Worm (Caenorhabditis elegans) whole organism, L3 larva: ENCODE data around the gene ZK1320.2.

Source experiments
- R02D3.7 ChIP-seq: fragments of 150-350 bp; optimal IDR thresholded peaks from 2 replicates; lab custom pipeline; 2014; ENCODE audit warnings: missing biosample characterization, missing genetic modification characterization
- ZK546.5 ChIP-seq: sonication (generic microtip); optimal IDR thresholded peaks from 2 replicates; lab custom pipeline; 2017; ENCODE audit warnings: missing biosample characterization, missing genetic modification characterization
- aly-2 ChIP-seq: fragments of 150-350 bp; optimal IDR thresholded peaks from 2 replicates; lab custom pipeline; 2014; ENCODE audit warnings: missing biosample characterization, missing genetic modification characterization
- ama-1 ChIP-seq: fragments of 150-350 bp; optimal IDR thresholded peaks from 2 replicates; lab custom pipeline; 2018
- ceh-16 ChIP-seq: sonication (generic microtip); optimal IDR thresholded peaks from 2 replicates; lab custom pipeline; 2017; ENCODE audit warnings: missing biosample characterization, missing genetic modification characterization
- ceh-28 ChIP-seq: fragments of 150-350 bp; optimal IDR thresholded peaks from 2 replicates; lab custom pipeline; 2014; ENCODE audit warnings: missing biosample characterization, missing genetic modification reagents, missing genetic modification characterization
- ceh-82 ChIP-seq: fragments of 150-350 bp; optimal IDR thresholded peaks from 2 replicates; lab custom pipeline; 2014; ENCODE audit warnings: missing biosample characterization, missing genetic modification characterization
- ceh-9 ChIP-seq: sonication (generic microtip); optimal IDR thresholded peaks from 2 replicates; lab custom pipeline; 2018; ENCODE audit warnings: missing biosample characterization, missing genetic modification characterization
- daf-12 ChIP-seq: fragments of 150-350 bp; optimal IDR thresholded peaks from 2 replicates; lab custom pipeline; 2014; ENCODE audit warnings: missing biosample characterization, missing genetic modification reagents, missing genetic modification characterization
- egl-27 ChIP-seq: sonication (generic microtip); optimal IDR thresholded peaks from 4 replicates; lab custom pipeline; 2017; ENCODE audit warnings: missing biosample characterization, missing genetic modification reagents, missing genetic modification characterization
- egl-5 ChIP-seq: fragments of 150-350 bp; optimal IDR thresholded peaks from 2 replicates; lab custom pipeline; 2017; ENCODE audit warnings: missing biosample characterization, missing genetic modification reagents, missing genetic modification characterization, inconsistent platforms
- elt-1 ChIP-seq: fragments of 150-350 bp; optimal IDR thresholded peaks from 2 replicates; lab custom pipeline; 2014; ENCODE audit warnings: missing biosample characterization, missing genetic modification characterization
- elt-2 ChIP-seq: sonication (generic microtip); optimal IDR thresholded peaks from 2 replicates; lab custom pipeline; 2016; ENCODE audit warnings: missing genetic modification reagents, mild to moderate bottlenecking, missing genetic modification characterization, missing compliant biosample characterization
- elt-3 ChIP-seq, 3 experiments: fragments of 150-350 bp in 1 of 3; sonication (generic microtip) in 2 of 3; optimal IDR thresholded peaks; 2 replicates in 2 of 3; 4 replicates in 1 of 3; lab custom pipeline; 2014 to 2017; ENCODE audit warnings: missing biosample characterization in 3 of 3, missing genetic modification characterization in 3 of 3
- eor-1 ChIP-seq, 2 experiments: fragments of 150-350 bp; optimal IDR thresholded peaks; 2 replicates each; lab custom pipeline; 2014 to 2018; ENCODE audit warnings: missing biosample characterization in 2 of 2, missing genetic modification characterization in 2 of 2
- fkh-2 ChIP-seq: fragments of 150-350 bp; optimal IDR thresholded peaks from 2 replicates; lab custom pipeline; 2014; ENCODE audit warnings: missing biosample characterization, missing genetic modification reagents, missing genetic modification characterization
- fos-1 ChIP-seq: fragments of 150-350 bp; optimal IDR thresholded peaks from 2 replicates; lab custom pipeline; 2014; ENCODE audit warnings: missing biosample characterization, missing genetic modification characterization
- hmg-11 ChIP-seq: sonication (generic microtip); optimal IDR thresholded peaks from 2 replicates; lab custom pipeline; 2016; ENCODE audit warnings: missing genetic modification characterization, missing compliant biosample characterization
- jun-1 ChIP-seq: fragments of 150-350 bp; optimal IDR thresholded peaks from 2 replicates; lab custom pipeline; 2014; ENCODE audit warnings: missing biosample characterization, missing genetic modification reagents, missing genetic modification characterization
- lin-15B ChIP-seq: fragments of 150-350 bp; optimal IDR thresholded peaks from 2 replicates; lab custom pipeline; 2014; ENCODE audit warnings: missing biosample characterization, missing genetic modification characterization
- lsy-12 ChIP-seq: sonication (generic microtip); optimal IDR thresholded peaks from 2 replicates; lab custom pipeline; 2016; ENCODE audit warnings: mild to moderate bottlenecking, missing genetic modification characterization, missing compliant biosample characterization
- mdl-1 ChIP-seq: fragments of 150-350 bp; optimal IDR thresholded peaks from 2 replicates; lab custom pipeline; 2014; ENCODE audit warnings: missing biosample characterization, missing genetic modification characterization
- mml-1 ChIP-seq: fragments of 150-350 bp; sonication (generic microtip); optimal IDR thresholded peaks from 3 replicates; lab custom pipeline; 2014; ENCODE audit warnings: missing biosample characterization, missing genetic modification characterization
- nfya-1 ChIP-seq: sonication (generic microtip); optimal IDR thresholded peaks from 2 replicates; lab custom pipeline; 2017; ENCODE audit warnings: missing genetic modification characterization, mild to moderate bottlenecking, missing compliant biosample characterization, antibody characterized with exemption, moderate library complexity; ENCODE audit not compliant: insufficient read depth
- nhr-12 ChIP-seq: fragments of 150-350 bp; optimal IDR thresholded peaks from 2 replicates; lab custom pipeline; 2014; ENCODE audit warnings: missing biosample characterization, missing genetic modification characterization
- nhr-23 ChIP-seq: fragments of 150-350 bp; optimal IDR thresholded peaks from 2 replicates; lab custom pipeline; 2014; ENCODE audit warnings: missing biosample characterization, missing genetic modification reagents, missing genetic modification characterization
- nhr-237 ChIP-seq: fragments of 150-350 bp; optimal IDR thresholded peaks from 2 replicates; lab custom pipeline; 2014; ENCODE audit warnings: missing biosample characterization, missing genetic modification characterization
- nhr-25 ChIP-seq: sonication (generic microtip); optimal IDR thresholded peaks from 2 replicates; lab custom pipeline; 2017; ENCODE audit warnings: missing biosample characterization, missing genetic modification characterization
- nhr-28 ChIP-seq: fragments of 150-350 bp; optimal IDR thresholded peaks from 2 replicates; lab custom pipeline; 2014; ENCODE audit warnings: missing biosample characterization, missing genetic modification characterization
- nhr-43 ChIP-seq: sonication (generic microtip); optimal IDR thresholded peaks from 2 replicates; lab custom pipeline; 2016; ENCODE audit warnings: mild to moderate bottlenecking, missing genetic modification characterization, missing compliant biosample characterization; ENCODE audit not compliant: poor library complexity, severe bottlenecking
- nhr-67 ChIP-seq: fragments of 150-350 bp; optimal IDR thresholded peaks from 2 replicates; lab custom pipeline; 2014; ENCODE audit warnings: missing biosample characterization, missing genetic modification characterization
- nhr-76 ChIP-seq: fragments of 150-350 bp; sonication (generic microtip); optimal IDR thresholded peaks from 5 replicates; lab custom pipeline; 2014; ENCODE audit warnings: missing biosample characterization, missing genetic modification characterization
- nhr-77 ChIP-seq: fragments of 150-350 bp; optimal IDR thresholded peaks from 2 replicates; lab custom pipeline; 2014; ENCODE audit warnings: missing biosample characterization, missing genetic modification characterization
- pha-4 ChIP-seq: fragments of 150-350 bp; optimal IDR thresholded peaks from 2 replicates; lab custom pipeline; 2014; ENCODE audit warnings: missing biosample characterization, missing genetic modification reagents, missing genetic modification characterization
- pqm-1 ChIP-seq: fragments of 150-350 bp; optimal IDR thresholded peaks from 2 replicates; lab custom pipeline; 2017; ENCODE audit warnings: missing biosample characterization, missing genetic modification characterization, inconsistent platforms
- sea-2 ChIP-seq: fragments of 150-350 bp; sonication (generic microtip); optimal IDR thresholded peaks from 4 replicates; lab custom pipeline; 2014; ENCODE audit warnings: missing biosample characterization, missing genetic modification reagents, missing genetic modification characterization
- snpc-4 ChIP-seq: fragments of 150-350 bp; optimal IDR thresholded peaks from 2 replicates; lab custom pipeline; 2014; ENCODE audit warnings: missing biosample characterization, missing genetic modification characterization
- tbx-2 ChIP-seq: sonication (generic microtip); optimal IDR thresholded peaks from 2 replicates; lab custom pipeline; 2016; ENCODE audit warnings: mild to moderate bottlenecking, missing genetic modification characterization, missing compliant biosample characterization
- unc-39 ChIP-seq: sonication (generic microtip); optimal IDR thresholded peaks from 4 replicates; lab custom pipeline; 2017; ENCODE audit warnings: missing biosample characterization, missing genetic modification characterization
- unc-62 ChIP-seq: fragments of 150-350 bp; sonication (generic microtip); optimal IDR thresholded peaks from 4 replicates; lab custom pipeline; 2014; ENCODE audit warnings: missing biosample characterization, missing genetic modification reagents, missing genetic modification characterization
- zag-1 ChIP-seq: fragments of 150-350 bp; optimal IDR thresholded peaks from 2 replicates; lab custom pipeline; 2014; ENCODE audit warnings: missing biosample characterization, missing genetic modification characterization
- ztf-11 ChIP-seq: fragments of 150-350 bp; optimal IDR thresholded peaks from 2 replicates; lab custom pipeline; 2014; ENCODE audit warnings: missing biosample characterization, missing genetic modification characterization
- ztf-4 ChIP-seq: fragments of 150-350 bp; optimal IDR thresholded peaks from 2 replicates; lab custom pipeline; 2014; ENCODE audit warnings: missing biosample characterization, missing genetic modification characterization

ZK1320.2 gene

DNA sequence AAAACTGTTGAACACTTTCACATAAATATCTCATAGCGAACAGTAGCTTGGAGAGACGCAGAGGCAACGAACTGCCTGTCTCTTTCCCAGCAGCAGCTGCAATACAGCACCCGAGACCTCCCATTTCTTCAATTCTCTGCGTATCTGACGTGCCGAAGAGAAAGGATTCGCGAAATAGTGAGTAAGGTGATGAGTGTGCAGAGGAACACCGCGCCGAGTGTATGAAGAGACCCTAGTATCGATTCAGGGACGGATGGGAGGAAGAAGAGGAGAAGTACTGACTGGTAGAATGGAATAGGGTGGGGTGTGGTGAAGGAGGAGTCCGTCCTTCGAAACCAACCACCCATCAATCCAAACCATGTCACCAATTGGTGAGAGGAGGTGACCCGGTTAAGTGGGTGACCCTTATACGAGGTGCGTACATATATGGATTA lies 12.7 kb downstream of the ZK1320.2 start (continued):
- TF ChIP-seq snpc-4 (tag; lab: Kevin White, UChicago), result peak; percentile 4
- TF ChIP-seq nhr-76 (tag; lab: Kevin White, UChicago), result no peak
- TF ChIP-seq elt-3 (tag; optimal IDR thresholded peaks at IDR 0.05; lab: Kevin White, UChicago), result no peak
- no peak for TF ChIP-seq nhr-67 (tag; lab: Kevin White, UChicago)
- peak; percentile 60 for TF ChIP-seq elt-2 (tag; lab: Kevin White, UChicago)
- TF ChIP-seq ama-1 (lab: Kevin White, UChicago), result peak; percentile 86
- no peak for TF ChIP-seq aly-2 (tag; lab: Kevin White, UChicago)
- no peak for TF ChIP-seq nhr-77 (tag; lab: Kevin White, UChicago)
- TF ChIP-seq sea-2, result no peak
- peak; percentile 77 for TF ChIP-seq pha-4
- peak; percentile 88 for TF ChIP-seq nfya-1 (tag; lab: Kevin White, UChicago)
- peak; percentile 43 for TF ChIP-seq jun-1 (tag; lab: Kevin White, UChicago)
- peak; percentile 30 for TF ChIP-seq tbx-2 (tag; lab: Kevin White, UChicago)
- peak; percentile 52 for TF ChIP-seq lin-15B (tag; lab: Kevin White, UChicago)
- TF ChIP-seq R02D3.7 (tag; lab: Kevin White, UChicago), result peak; percentile 47
- no peak for TF ChIP-seq nhr-28
- peak; percentile 76 for TF ChIP-seq nhr-23
- peak; percentile 56 for TF ChIP-seq lsy-12
- no peak for TF ChIP-seq fkh-2
- no peak for TF ChIP-seq mml-1 (tag; lab: Kevin White, UChicago)
- peak; percentile 88 for TF ChIP-seq nhr-25

DNA sequence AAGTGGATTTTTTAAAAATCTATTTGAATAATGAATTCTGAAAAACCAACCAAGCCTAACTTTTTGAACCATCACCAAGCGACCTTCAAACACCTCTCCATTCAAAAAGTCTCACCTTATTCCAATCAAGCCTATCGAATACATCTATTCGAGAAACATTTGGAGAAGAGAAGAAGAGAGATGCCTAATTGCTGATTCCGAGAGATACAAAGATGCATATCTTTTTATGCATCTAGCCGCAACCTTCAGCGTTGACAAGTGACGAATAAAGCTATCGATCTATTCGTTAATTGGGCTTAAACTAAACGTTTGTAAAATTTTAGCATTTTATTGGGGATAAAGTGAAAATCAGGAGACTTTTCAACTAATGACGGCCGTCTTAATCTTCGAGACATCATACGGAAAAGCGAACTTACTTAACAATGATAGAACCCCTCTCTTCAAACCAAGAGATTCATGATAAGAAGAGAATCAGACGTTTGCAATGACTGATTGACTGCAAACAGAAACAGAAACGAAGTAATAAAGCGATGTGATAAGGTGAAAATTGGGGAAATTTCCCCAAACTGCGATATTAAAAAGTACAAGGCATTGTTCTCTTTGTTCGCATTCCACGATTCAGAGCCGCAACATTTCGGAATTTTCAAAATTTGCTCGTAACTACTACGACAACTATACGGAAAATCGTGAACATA lies 13.7 kb downstream of the ZK1320.2 start:
- peak; percentile 70 for TF ChIP-seq elt-2 (tag; lab: Kevin White, UChicago)
- TF ChIP-seq ztf-4 (tag; lab: Kevin White, UChicago), result no peak
- no peak for TF ChIP-seq egl-5 (tag; lab: Kevin White, UChicago)
- no peak for TF ChIP-seq fkh-2
- TF ChIP-seq nhr-76 (tag; lab: Kevin White, UChicago), result no peak
- no peak for TF ChIP-seq elt-3 (tag; optimal IDR thresholded peaks at IDR 0.05; lab: Kevin White, UChicago)
- no peak for TF ChIP-seq ama-1 (lab: Kevin White, UChicago)
- no peak for TF ChIP-seq aly-2 (tag; lab: Kevin White, UChicago)
- TF ChIP-seq pqm-1 (tag; lab: Kevin White, UChicago), result peak; percentile 72
- no peak for TF ChIP-seq eor-1 (tag; optimal IDR thresholded peaks at IDR 0.05; lab: Kevin White, UChicago)
- no peak for TF ChIP-seq ZK546.5 (tag; lab: Kevin White, UChicago)
- no peak for TF ChIP-seq sea-2
- TF ChIP-seq ceh-28 (tag; lab: Kevin White, UChicago), result no peak
- TF ChIP-seq unc-62 (GFP tag; lab: Kevin White, UChicago), result no peak
- TF ChIP-seq nhr-12 (tag; lab: Kevin White, UChicago), result no peak
- peak; percentile 31 for TF ChIP-seq pha-4
- no peak for TF ChIP-seq lsy-12
- TF ChIP-seq elt-1 (tag; lab: Kevin White, UChicago), result peak; percentile 96
- TF ChIP-seq R02D3.7 (tag; lab: Kevin White, UChicago), result no peak
- TF ChIP-seq ceh-9 (tag; lab: Kevin White, UChicago), result no peak
- no peak for TF ChIP-seq mdl-1 (tag; lab: Kevin White, UChicago)
- TF ChIP-seq ceh-16 (tag; lab: Kevin White, UChicago), result peak; percentile 7
- TF ChIP-seq hmg-11 (tag; lab: Kevin White, UChicago), result no peak
- no peak for TF ChIP-seq nhr-43
- no peak for TF ChIP-seq nhr-237 (tag; lab: Kevin White, UChicago)
- no peak for TF ChIP-seq nfya-1 (tag; lab: Kevin White, UChicago)
- no peak for TF ChIP-seq egl-27 (tag; lab: Kevin White, UChicago)
- TF ChIP-seq nhr-23, result no peak
- TF ChIP-seq lin-15B (tag; lab: Kevin White, UChicago), result no peak
- peak; percentile 58 for TF ChIP-seq nhr-25
- no peak for TF ChIP-seq zag-1 (tag; lab: Kevin White, UChicago)
- TF ChIP-seq daf-12 (tag; lab: Kevin White, UChicago), result no peak
- TF ChIP-seq fos-1 (tag; lab: Kevin White, UChicago), result no peak
- no peak for TF ChIP-seq snpc-4 (tag; lab: Kevin White, UChicago)
- no peak for TF ChIP-seq mml-1 (tag; lab: Kevin White, UChicago)
- no peak for TF ChIP-seq nhr-77 (tag; lab: Kevin White, UChicago)
- no peak for TF ChIP-seq unc-39 (tag; lab: Kevin White, UChicago)
- TF ChIP-seq nhr-28, result no peak
- TF ChIP-seq ceh-82 (tag; lab: Kevin White, UChicago), result no peak
- no peak for TF ChIP-seq ztf-11
